Fruit fly (Drosophila melanogaster): ENCODE data around the gene Rrp1.
A peak's percentile ranks its signal among the peaks of the same experiment; 100 is the strongest.

The Rrp1 gene

DNA sequence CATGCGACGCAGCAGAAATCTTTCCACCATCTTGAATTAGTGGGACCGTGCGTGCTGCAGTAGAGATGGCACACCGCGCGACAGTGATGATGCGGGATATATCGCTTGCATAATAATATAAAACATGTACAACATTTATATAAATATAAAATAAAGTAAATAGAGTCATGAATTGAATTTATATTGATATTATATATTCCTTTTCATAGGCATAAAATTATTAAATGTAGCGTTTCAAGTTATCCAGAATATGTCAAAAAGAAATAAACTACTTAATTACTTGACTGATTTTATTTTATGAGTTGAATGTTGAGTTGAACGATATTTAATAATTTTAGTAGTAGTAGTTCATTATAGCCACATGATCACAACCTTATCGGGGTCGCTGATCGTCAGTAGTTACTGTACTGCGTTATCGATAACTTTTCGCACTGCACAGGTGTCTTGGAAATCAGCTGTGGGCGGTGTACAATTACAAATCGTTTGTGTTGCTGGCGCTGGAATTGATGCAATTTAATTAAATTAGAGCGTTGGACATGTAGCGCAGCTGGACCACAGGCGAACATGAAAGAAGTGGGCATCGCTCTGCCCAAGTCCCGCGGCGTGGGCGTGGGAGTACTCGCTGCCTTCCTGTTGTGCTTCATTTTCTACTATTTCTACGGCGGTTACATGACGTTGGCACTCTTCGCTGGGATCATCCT is 15.5 kb upstream of the Rrp1 start, which contains the start of the genes Chd1 and Bem46:
Chd1 (minus strand) TSS at position 43 of the 701 bp plus-strand sequence.
Bem46 (plus strand) TSS at position 436 of the 701 bp plus-strand sequence.
- TF ChIP-seq CG8478 (optimal IDR thresholded peaks at IDR 0.05), result no peak
- TF ChIP-seq CTCF (optimal IDR thresholded peaks at IDR 0.05), result peak in 1 of 2 experiments; percentile 17

DNA sequence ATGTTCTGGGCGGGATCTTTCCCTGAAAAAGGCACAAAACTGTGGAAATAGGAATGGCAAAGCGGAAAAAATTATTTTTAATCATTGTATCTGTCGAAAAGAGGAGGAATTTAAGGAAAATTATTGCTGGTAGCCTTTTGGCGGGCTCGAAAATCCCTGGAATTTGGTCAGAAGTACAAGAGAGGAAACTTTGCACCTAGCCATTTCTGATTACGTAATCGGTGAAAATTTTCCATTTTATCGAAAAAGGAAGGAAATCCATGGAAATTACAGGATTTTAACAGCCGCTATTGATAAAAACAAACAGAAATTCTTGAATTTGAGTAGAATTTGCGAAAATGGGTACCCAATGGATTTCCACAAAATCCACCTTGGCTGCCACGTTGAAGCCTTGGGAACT is 14.5 kb upstream of the Rrp1 start:
- TF ChIP-seq CG8478 (optimal IDR thresholded peaks at IDR 0.05) (no peak), CTCF (optimal IDR thresholded peaks at IDR 0.05) (no peak)

DNA sequence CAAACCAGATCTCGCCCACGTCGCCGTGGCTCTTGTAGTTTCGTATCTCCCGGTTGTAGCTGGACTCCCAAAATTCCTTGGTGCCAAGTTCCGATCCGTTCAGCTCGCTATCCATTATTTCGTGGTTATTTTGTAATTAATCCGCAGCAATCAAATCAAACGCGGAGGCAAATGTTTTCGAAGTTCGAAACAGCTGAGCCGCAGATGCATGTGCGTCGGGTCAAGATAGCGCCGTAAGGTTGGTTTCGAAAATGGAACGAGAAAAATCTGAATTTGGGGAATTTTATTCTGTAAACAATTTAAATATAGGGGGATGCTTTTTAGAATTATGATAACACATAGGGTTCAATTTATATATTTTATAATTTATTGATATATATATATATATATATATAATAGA is 6.8 kb upstream of the Rrp1 start, which contains the start of gene CG9643:
CG9643 (minus strand) TSS at position 198 of the 400 bp plus-strand sequence.
- TF ChIP-seq CTCF (optimal IDR thresholded peaks at IDR 0.05), result no peak
- TF ChIP-seq CG8478 (optimal IDR thresholded peaks at IDR 0.05), result no peak

DNA sequence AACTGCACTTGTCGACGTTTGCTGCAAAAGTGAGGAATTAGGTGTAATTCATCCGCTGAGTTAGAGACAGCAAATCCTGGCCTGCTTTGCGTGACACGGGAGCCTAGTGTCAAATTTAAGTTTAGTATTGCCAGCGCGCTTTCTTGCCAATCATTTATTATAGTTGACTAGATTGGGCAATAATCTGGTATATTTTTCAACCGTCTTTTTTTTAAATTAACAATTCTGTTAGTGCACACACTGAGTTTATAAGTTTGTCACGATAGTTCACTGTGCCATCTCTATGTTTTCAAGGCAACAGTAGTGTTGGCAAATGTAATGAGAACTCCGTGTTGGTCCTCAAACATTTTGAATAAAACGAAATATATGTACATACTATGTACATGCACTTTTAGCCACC is 4.5 kb upstream of the Rrp1 start, which contains the start of the genes CG9641 and CG3165:
CG9641 (minus strand) TSS at position 34 of the 400 bp plus-strand sequence.
CG3165 (plus strand) TSS at position 294 of the 400 bp plus-strand sequence.
- no peak for TF ChIP-seq CTCF (optimal IDR thresholded peaks at IDR 0.05)
- TF ChIP-seq CG8478 (optimal IDR thresholded peaks at IDR 0.05), result no peak

DNA sequence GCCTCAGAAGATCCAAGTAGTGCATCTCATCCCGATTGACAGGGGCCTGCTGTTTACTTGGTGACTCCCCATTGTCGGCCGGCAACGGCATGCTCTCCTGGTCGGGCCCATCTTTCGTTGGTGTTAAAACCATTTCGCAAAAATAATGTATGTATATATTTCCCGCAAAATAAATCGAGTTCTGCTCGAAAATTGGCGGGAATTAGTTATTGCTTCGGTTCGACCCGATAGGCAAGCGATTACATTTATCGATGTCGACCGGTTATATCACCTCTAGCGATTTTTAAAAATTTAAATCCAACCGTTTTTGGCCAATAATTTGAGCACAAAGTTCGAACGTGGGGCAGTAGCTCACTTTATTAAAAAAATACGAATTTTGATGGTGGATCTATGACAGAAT is 2.9 kb downstream of the Rrp1 start, which contains the start of gene Ts:
Ts (minus strand) TSS at position 201 of the 400 bp plus-strand sequence.
- TF ChIP-seq CTCF (optimal IDR thresholded peaks at IDR 0.05) (no peak), CG8478 (optimal IDR thresholded peaks at IDR 0.05) (no peak)

DNA sequence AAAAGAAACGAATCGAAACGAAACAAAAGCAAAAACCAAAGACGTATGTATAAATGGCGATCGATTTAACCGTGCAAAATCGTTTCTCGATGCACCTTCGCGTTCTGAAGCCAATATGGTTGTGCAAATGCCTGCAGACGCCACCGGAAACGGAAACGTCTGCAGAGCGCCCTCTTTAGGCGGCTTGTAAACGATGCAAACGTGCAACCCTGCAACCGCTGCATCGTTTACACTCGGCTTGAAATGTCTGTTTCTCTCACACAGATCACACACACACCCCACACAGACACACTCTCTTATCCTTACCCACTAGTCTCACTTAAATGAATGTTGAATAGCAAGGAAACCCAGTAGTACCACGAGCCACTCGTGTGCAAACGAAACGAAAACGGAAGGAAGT is 5.4 kb downstream of the Rrp1 start:
- TF ChIP-seq CG8478 (optimal IDR thresholded peaks at IDR 0.05) (no peak), CTCF (optimal IDR thresholded peaks at IDR 0.05) (peak; percentile 82 to 89)

DNA sequence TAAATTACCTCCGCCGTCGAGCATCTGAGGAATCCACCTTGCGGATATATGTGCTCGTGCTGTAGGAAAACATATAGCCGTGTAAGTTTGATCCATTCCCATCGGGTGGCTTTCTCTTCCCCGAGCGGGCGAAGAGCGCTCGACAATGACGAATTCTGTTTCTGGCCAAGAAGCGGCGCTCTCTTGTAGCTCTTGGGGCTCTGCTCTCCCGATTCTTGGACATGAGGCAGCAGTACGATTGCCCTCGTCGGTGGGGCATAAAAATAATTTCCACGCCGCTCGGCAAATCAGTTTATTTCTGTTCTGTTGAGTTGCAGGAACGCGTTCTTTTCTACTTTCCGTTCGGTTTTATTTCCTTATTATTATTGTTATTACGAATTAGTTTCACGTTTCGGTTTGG is 13.4 kb downstream of the Rrp1 start:
- TF ChIP-seq CTCF (optimal IDR thresholded peaks at IDR 0.05) (no peak), CG8478 (optimal IDR thresholded peaks at IDR 0.05) (no peak)

DNA sequence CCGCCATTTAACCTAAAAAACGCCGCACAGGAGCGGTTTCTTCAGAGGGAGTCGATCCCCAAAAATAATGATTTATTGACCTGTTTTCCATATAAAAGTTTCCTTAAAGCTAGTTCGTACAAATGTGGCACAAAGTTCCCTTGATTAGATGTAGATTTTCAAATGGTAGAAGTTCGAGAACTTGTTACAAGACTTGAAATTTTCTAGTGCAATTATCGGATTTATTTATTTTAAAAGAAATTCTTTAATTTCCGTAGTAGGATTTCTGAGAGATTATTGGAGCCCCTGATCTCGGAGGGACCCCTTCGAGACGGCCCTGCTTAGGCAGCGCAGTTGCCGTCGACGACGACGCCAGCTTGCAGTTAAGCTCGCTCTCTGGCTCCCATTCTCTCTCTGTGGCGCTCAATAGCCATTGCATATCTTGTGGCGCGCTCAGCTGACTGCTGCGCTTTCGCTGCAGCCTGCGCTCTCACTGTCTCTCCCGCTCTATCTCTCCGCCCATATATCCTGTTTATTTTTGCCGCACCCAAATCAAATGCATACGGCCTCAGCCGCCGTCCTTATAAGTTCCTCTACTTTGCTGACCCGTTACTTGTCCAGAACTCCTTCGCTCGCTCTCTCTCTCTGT is 14.6 kb downstream of the Rrp1 start:
- TF ChIP-seq CTCF (optimal IDR thresholded peaks at IDR 0.05) (no peak), CG8478 (optimal IDR thresholded peaks at IDR 0.05) (no peak)

DNA sequence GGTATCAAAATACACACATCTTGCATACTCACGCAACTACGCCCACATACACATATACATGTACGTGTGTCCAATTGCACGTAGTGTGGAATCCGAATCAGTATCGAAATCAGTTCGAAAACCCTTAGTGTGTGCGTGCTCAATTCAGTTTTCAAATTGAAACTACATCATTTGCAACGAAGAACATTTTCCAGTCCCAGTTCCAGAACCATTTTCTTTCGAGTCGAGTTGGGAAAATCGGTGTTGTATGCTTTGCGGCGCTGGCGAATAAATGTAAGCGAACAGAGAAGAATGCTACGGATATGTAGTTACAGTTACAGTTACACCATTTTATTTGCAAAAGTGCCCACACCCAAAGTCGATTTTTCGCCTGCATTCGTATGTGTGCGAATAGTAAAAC is 15.3 kb downstream of the Rrp1 start:
- TF ChIP-seq CG8478 (optimal IDR thresholded peaks at IDR 0.05), result no peak
- TF ChIP-seq CTCF (optimal IDR thresholded peaks at IDR 0.05), result peak; percentile 30 to 51

DNA sequence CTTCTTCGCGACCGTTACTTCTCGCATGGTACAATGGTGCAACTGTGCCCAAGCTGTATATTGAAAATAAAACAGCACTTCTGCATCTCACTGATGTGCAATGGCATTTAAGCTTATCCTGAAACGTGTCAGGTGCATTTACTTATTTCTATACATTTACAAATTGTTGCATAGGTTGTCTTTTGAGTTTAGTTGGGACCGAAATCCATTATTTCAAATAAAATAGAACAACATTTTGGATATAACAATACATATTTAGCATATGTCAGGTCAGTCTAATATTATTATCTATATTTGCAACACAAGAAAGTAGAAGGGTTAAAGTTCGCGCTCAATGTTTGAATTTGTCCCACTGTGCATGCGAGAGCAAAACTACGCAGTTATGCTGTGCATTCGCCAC is 15.9 kb downstream of the Rrp1 start:
- TF ChIP-seq CG8478 (optimal IDR thresholded peaks at IDR 0.05), result no peak

DNA sequence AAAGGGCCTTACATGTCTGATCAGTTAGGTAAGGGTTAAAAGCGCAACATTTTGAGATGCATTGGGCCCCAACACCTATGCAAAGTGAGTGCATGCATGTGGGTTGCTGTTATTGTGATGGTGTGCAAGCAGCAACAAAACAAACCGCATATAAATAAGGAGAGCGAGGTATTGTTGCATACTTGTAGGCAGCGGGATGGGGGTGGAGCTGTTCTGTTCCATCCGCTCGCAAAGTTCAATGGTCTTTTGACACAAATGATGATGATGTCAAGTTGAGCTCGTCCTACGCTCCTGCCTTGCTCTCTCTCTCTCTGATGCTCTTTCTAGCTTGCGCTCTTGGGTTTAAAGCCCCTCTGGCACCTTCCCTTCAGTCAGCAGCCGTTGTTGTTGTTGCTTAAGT is 16.6 kb downstream of the Rrp1 start:
- TF ChIP-seq CTCF (optimal IDR thresholded peaks at IDR 0.05) (no peak), CG8478 (optimal IDR thresholded peaks at IDR 0.05) (no peak)

DNA sequence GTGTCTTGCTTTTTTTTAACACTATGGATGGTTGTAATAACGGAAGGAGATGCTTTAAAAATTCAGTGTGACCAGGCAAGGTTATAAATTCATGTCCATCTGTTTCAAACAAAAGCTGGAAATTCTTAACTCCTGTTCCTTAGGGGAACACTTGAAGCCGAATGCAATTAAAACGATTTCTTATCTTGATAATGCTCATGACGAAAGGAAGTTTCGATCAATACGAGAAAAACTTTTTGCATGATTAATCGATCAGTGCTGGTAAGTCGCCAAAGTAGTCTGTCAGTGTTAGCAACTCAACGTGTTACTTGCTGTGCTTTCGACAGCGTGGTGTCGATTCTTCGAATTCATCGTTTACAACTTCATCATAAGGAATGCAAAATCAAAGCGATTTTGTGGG is 17.8 kb downstream of the Rrp1 start, which contains the start of gene Rbp9:
Rbp9 (plus strand) TSS at position 291 of the 400 bp plus-strand sequence.
- no peak for TF ChIP-seq CTCF (optimal IDR thresholded peaks at IDR 0.05)
- no peak for TF ChIP-seq CG8478 (optimal IDR thresholded peaks at IDR 0.05)

DNA sequence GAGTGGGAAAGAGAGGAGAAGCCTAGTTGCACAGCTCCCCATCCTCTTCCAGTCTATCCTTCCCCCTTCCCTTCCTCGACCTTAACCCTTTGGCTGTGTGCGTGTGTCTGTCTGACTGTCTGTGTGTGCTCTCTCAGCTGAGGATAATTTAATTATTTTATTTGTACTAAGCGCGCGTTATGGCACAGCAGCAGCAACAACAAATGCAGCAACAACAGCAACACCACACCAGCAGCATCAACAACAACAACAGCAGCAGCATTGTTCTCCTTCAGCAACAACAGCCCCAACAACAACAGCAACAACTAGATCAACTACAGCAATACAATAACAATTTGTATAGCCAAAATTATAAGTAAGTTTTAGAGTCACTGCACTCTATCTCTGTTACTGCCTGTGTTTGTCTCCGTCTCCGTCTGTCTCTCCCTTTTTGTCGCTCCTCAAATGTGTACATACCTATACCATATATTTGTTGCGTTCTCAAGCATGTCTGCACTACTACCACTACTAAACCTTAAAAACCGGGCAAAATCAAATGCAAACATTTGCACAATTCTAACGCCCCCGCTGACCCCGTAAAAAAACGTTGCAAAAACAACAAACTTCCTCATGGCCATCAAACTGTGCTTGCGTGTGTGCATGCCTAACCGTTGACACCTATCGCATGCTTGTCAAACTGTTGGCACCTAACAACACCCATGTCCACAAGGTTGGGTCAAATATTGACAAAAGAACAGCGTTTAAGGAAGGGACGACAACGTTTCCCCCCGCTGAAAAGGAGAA is 26.7 kb downstream of the Rrp1 start:
- no peak for TF ChIP-seq CG8478 (optimal IDR thresholded peaks at IDR 0.05)
- TF ChIP-seq CTCF (optimal IDR thresholded peaks at IDR 0.05), result peak; percentile 24 to 44

DNA sequence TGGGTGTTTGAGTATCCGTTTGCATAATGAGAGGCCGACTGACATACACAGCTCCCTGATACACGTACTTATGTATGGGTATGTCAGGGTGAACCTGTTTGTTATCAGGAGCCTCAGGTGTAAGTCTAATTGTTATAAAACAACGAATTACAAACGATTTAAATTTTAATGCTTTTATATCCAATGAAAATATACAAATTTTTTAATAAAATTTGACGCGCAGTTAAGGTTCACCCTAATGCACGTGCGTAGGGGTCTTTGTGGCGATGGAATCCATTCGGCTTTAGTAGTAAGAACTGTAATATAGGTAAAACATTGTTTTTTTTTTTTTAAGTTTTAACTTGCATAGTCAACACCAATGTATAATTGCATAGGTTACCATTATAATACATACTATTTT is 27.8 kb downstream of the Rrp1 start:
- no peak for TF ChIP-seq CTCF (optimal IDR thresholded peaks at IDR 0.05)

DNA sequence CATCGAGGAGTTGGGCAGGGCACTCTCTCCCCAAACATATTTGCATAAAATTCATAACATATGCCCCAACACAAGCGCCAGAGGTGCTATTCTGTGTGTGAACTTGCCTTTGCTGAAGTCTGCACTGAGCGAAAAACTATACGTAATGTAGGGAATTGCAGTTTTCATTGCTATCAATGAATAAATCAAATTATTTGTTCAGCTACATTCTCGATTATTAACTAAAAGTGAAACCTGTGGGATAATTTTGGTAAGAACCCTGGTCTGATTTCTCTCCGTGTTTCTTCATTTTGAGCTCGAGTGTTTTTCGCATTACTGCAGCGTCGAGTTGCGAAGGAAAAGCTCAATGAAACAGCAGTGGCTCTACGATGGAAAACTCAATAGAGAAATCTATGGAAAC is 29.7 kb downstream of the Rrp1 start:
- TF ChIP-seq CG8478 (optimal IDR thresholded peaks at IDR 0.05) (no peak), CTCF (optimal IDR thresholded peaks at IDR 0.05) (no peak)
